Worm (Caenorhabditis elegans) whole organism, L4 larva: ENCODE data around the gene oac-21.

Source experiments
- dpl-1 ChIP-seq: fragments of 150-350 bp; optimal IDR thresholded peaks from 2 replicates; lab custom pipeline; 2014; ENCODE audit warnings: missing biosample characterization, missing genetic modification reagents, missing genetic modification characterization
- lin-15B ChIP-seq: fragments of 150-350 bp; sonication (generic microtip); optimal IDR thresholded peaks from 3 replicates; lab custom pipeline; 2014; ENCODE audit warnings: missing biosample characterization, missing genetic modification characterization
- nhr-237 ChIP-seq: sonication (generic microtip); optimal IDR thresholded peaks from 2 replicates; lab custom pipeline; 2017; ENCODE audit warnings: missing biosample characterization, missing genetic modification characterization
- spr-3 ChIP-seq: fragments of 200-800 bp; sonication (Bioruptor generic); optimal IDR thresholded peaks from 2 replicates; lab custom pipeline; 2018; ENCODE audit warnings: mild to moderate bottlenecking, missing genetic modification characterization, missing compliant biosample characterization
- zfp-2 ChIP-seq: sonication (generic microtip); optimal IDR thresholded peaks from 2 replicates; lab custom pipeline; 2016; ENCODE audit warnings: mild to moderate bottlenecking, missing genetic modification characterization, missing compliant biosample characterization
- zfp-3 ChIP-seq: fragments of 200-800 bp; sonication (Bioruptor generic); conservative IDR thresholded peaks from 2 replicates; pipeline ENCODE4 v1.3.6; 2022; ENCODE audit warnings: missing genetic modification reagents, missing genetic modification characterization, missing compliant biosample characterization

DNA sequence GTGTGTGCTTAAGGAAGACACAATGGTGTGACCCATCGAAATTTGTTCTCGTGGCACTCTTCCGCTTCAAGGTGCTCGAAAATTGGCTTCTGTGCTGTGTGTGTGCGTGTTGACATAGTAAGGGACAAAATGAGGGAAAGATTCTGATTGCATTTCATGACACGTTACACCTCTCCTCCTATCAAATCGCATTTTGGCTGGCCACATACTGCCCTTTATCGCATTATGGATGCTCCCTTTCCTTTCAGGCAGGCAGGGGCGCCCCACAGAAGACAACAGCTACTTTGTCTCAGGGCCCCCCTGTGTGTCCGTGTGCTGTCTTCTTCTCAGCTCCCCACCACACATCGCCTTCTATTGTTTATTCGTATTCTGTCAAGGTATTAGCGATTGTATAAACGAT lies 41.6 kb upstream of the oac-21 start:
- TF ChIP-seq dpl-1 (GFP tag; lab: Kevin White, UChicago) (no peak), spr-3 (GFP tag; lab: Kevin White, UChicago) (no peak), nhr-237 (tag; lab: Kevin White, UChicago) (no peak), lin-15B (no peak), zfp-2 (no peak), zfp-3 (GFP tag; lab: Robert Waterston, UW) (no peak)
